Fruit fly (Drosophila melanogaster) whole organism, embryonic: ENCODE data around the gene trr.

Experiments used
- Antp ChIP-seq: fragments of 200-800 bp; sonication (Bioruptor generic); optimal IDR thresholded peaks from 3 replicates; lab custom pipeline; 2016; ENCODE audit warnings: missing biosample characterization, missing genetic modification characterization
- B-H1 ChIP-seq: fragments of 200-800 bp; sonication (Bioruptor generic); IDR thresholded peaks from 3 replicates; pipeline ENCODE4 v1.3.6; 2022; ENCODE audit warnings: missing biosample characterization, missing genetic modification characterization
- Blimp-1 ChIP-seq: fragments of 200-800 bp; sonication (Bioruptor generic); optimal IDR thresholded peaks from 3 replicates; lab custom pipeline; 2018; ENCODE audit warnings: missing biosample characterization, missing genetic modification characterization, mild to moderate bottlenecking, moderate library complexity, missing genetic modification reagents
- CG10543 ChIP-seq: fragments of 200-800 bp; sonication (Bioruptor generic); optimal IDR thresholded peaks from 3 replicates; lab custom pipeline; 2017; ENCODE audit warnings: missing biosample characterization, mild to moderate bottlenecking, missing genetic modification characterization, moderate library complexity
- CG10565 ChIP-seq: fragments of 200-800 bp; sonication (Bioruptor generic); optimal IDR thresholded peaks from 3 replicates; lab custom pipeline; 2016; ENCODE audit warnings: missing biosample characterization, mild to moderate bottlenecking, missing genetic modification characterization
- CG11695 ChIP-seq: fragments of 200-800 bp; sonication (Bioruptor generic); IDR thresholded peaks from 3 replicates; pipeline ENCODE4 v1.3.6; 2022; ENCODE audit warnings: missing biosample characterization, missing genetic modification characterization
- CG13123 ChIP-seq: fragments of 200-800 bp; sonication (Bioruptor generic); optimal IDR thresholded peaks from 2 replicates; lab custom pipeline; 2016; ENCODE audit warnings: missing biosample characterization, missing genetic modification characterization
- CG13296 ChIP-seq: fragments of 200-800 bp; sonication (Bioruptor generic); optimal IDR thresholded peaks from 3 replicates; lab custom pipeline; 2018; ENCODE audit warnings: missing biosample characterization, mild to moderate bottlenecking, missing genetic modification characterization
- CG16779 ChIP-seq: fragments of 200-800 bp; sonication (Bioruptor generic); IDR thresholded peaks from 2 replicates; pipeline ENCODE4 v1.3.6; 2022; ENCODE audit warnings: missing biosample characterization, missing genetic modification characterization
- CG16813 ChIP-seq: fragments of 200-800 bp; sonication (Bioruptor generic); IDR thresholded peaks from 3 replicates; pipeline ENCODE4 v1.3.6; 2022; ENCODE audit warnings: missing biosample characterization, missing genetic modification characterization; ENCODE audit not compliant: partially characterized antibody
- CG17361 ChIP-seq: fragments of 200-800 bp; sonication (Bioruptor generic); IDR thresholded peaks from 3 replicates; pipeline ENCODE4 v1.3.6; 2022; ENCODE audit warnings: missing biosample characterization, missing genetic modification characterization
- CG17912 ChIP-seq: fragments of 200-800 bp; sonication (Bioruptor generic); optimal IDR thresholded peaks from 2 replicates; lab custom pipeline; 2018; ENCODE audit warnings: missing biosample characterization, mild to moderate bottlenecking, missing genetic modification characterization
- CG18476 ChIP-seq: fragments of 200-800 bp; sonication (Bioruptor generic); optimal IDR thresholded peaks from 2 replicates; lab custom pipeline; 2016; ENCODE audit warnings: missing biosample characterization, mild to moderate bottlenecking, missing genetic modification characterization
- CG18619 ChIP-seq: fragments of 200-800 bp; sonication (Bioruptor generic); optimal IDR thresholded peaks from 3 replicates; lab custom pipeline; 2017; ENCODE audit warnings: missing biosample characterization, mild to moderate bottlenecking, missing genetic modification characterization
- CG2202 ChIP-seq: fragments of 200-800 bp; sonication (Bioruptor generic); optimal IDR thresholded peaks from 2 replicates; lab custom pipeline; 2018; ENCODE audit warnings: missing biosample characterization, mild to moderate bottlenecking, missing genetic modification characterization
- CG43689 ChIP-seq: fragments of 200-800 bp; sonication (Bioruptor generic); IDR thresholded peaks from 2 replicates; pipeline ENCODE4 v1.3.6; 2022; ENCODE audit warnings: missing biosample characterization, missing genetic modification characterization
- CG5180 ChIP-seq: fragments of 200-800 bp; sonication (Bioruptor generic); optimal IDR thresholded peaks from 3 replicates; lab custom pipeline; 2017; ENCODE audit warnings: missing biosample characterization, missing genetic modification characterization, mild to moderate bottlenecking, moderate library complexity, missing genetic modification reagents
- CG7745 ChIP-seq: fragments of 200-800 bp; sonication (Bioruptor generic); optimal IDR thresholded peaks from 2 replicates; lab custom pipeline; 2018; ENCODE audit warnings: missing biosample characterization, mild to moderate bottlenecking, missing genetic modification characterization, moderate library complexity
- CG7963 ChIP-seq: fragments of 200-800 bp; sonication (Bioruptor generic); IDR thresholded peaks from 3 replicates; pipeline ENCODE4 v1.3.6; 2022; ENCODE audit warnings: missing biosample characterization, missing genetic modification characterization; ENCODE audit not compliant: partially characterized antibody
- CG9797 ChIP-seq: fragments of 200-800 bp; sonication (Bioruptor generic); optimal IDR thresholded peaks from 3 replicates; lab custom pipeline; 2018; ENCODE audit warnings: missing biosample characterization, mild to moderate bottlenecking, missing genetic modification characterization
- CG9876 ChIP-seq: fragments of 200-800 bp; sonication (Bioruptor generic); optimal IDR thresholded peaks from 2 replicates; lab custom pipeline; 2016; ENCODE audit warnings: missing biosample characterization, missing genetic modification characterization
- CoRest ChIP-seq: fragments of 200-800 bp; sonication (Bioruptor generic); optimal IDR thresholded peaks from 3 replicates; lab custom pipeline; 2018; ENCODE audit warnings: missing biosample characterization, mild to moderate bottlenecking, missing genetic modification characterization, moderate library complexity
- D19B ChIP-seq: fragments of 200-800 bp; sonication (Bioruptor generic); optimal IDR thresholded peaks from 2 replicates; lab custom pipeline; 2017; ENCODE audit warnings: missing biosample characterization, mild to moderate bottlenecking, missing genetic modification characterization
- Dip2 ChIP-seq: fragments of 200-800 bp; sonication (Bioruptor generic); IDR thresholded peaks from 2 replicates; pipeline ENCODE4 v1.3.6; 2022; ENCODE audit warnings: missing biosample characterization, missing genetic modification characterization
- Dp ChIP-seq: fragments of 200-800 bp; sonication (Bioruptor generic); optimal IDR thresholded peaks from 2 replicates; lab custom pipeline; 2018; ENCODE audit warnings: missing biosample characterization, mild to moderate bottlenecking, missing genetic modification characterization, moderate library complexity
- Ets97D ChIP-seq: fragments of 200-800 bp; sonication (Bioruptor generic); optimal IDR thresholded peaks from 3 replicates; lab custom pipeline; 2016; ENCODE audit warnings: missing biosample characterization, missing genetic modification characterization
- Fer2 ChIP-seq: fragments of 200-800 bp; sonication (Bioruptor generic); optimal IDR thresholded peaks from 2 replicates; lab custom pipeline; 2018; ENCODE audit warnings: missing biosample characterization, mild to moderate bottlenecking, missing genetic modification characterization, moderate library complexity
- H15 ChIP-seq: fragments of 200-800 bp; sonication (Bioruptor generic); IDR thresholded peaks from 3 replicates; pipeline ENCODE4 v1.3.6; 2022; ENCODE audit warnings: missing biosample characterization, missing genetic modification characterization
- Hmr ChIP-seq: fragments of 200-800 bp; sonication (Bioruptor generic); optimal IDR thresholded peaks from 3 replicates; lab custom pipeline; 2017; ENCODE audit warnings: mild to moderate bottlenecking, missing biosample characterization, missing genetic modification reagents, missing genetic modification characterization
- Poxn ChIP-seq: fragments of 200-800 bp; sonication (Bioruptor generic); IDR thresholded peaks from 2 replicates; pipeline ENCODE4 v1.3.6; 2022; ENCODE audit warnings: missing biosample characterization, missing genetic modification characterization
- Sry-δ ChIP-seq: fragments of 200-800 bp; sonication (Bioruptor generic); optimal IDR thresholded peaks from 2 replicates; lab custom pipeline; 2016; ENCODE audit warnings: missing biosample characterization, missing genetic modification characterization
- bcd ChIP-seq: fragments of 200-800 bp; sonication (Bioruptor generic); optimal IDR thresholded peaks from 2 replicates; lab custom pipeline; 2017; ENCODE audit warnings: missing biosample characterization, mild to moderate bottlenecking, missing genetic modification characterization
- crp ChIP-seq, 2 experiments: fragments of 200-800 bp; sonication (Bioruptor generic); optimal IDR thresholded peaks; 2 replicates in 1 of 2; 3 replicates in 1 of 2; lab custom pipeline; 2017; ENCODE audit warnings: missing biosample characterization in 2 of 2, missing genetic modification characterization in 2 of 2, mild to moderate bottlenecking in 1 of 2, moderate library complexity in 1 of 2
- da ChIP-seq: fragments of 200-800 bp; sonication (Bioruptor generic); optimal IDR thresholded peaks from 2 replicates; lab custom pipeline; 2016; ENCODE audit warnings: missing biosample characterization, missing genetic modification characterization
- dati ChIP-seq: fragments of 200-800 bp; sonication (Bioruptor generic); IDR thresholded peaks from 2 replicates; pipeline ENCODE4 v1.3.6; 2022; ENCODE audit warnings: missing biosample characterization, missing genetic modification characterization
- dpn ChIP-seq, 2 experiments: fragments of 200-800 bp; sonication (Bioruptor generic); optimal IDR thresholded peaks; 3 replicates each; lab custom pipeline; 2016; ENCODE audit warnings: missing biosample characterization in 2 of 2, missing genetic modification characterization in 2 of 2
- ems ChIP-seq: fragments of 200-800 bp; sonication (Bioruptor generic); optimal IDR thresholded peaks from 3 replicates; lab custom pipeline; 2016; ENCODE audit warnings: missing biosample characterization, missing genetic modification characterization
- ewg ChIP-seq: fragments of 200-800 bp; sonication (Bioruptor generic); optimal IDR thresholded peaks from 3 replicates; lab custom pipeline; 2017; ENCODE audit warnings: mild to moderate bottlenecking, missing biosample characterization, missing genetic modification reagents, missing genetic modification characterization
- fru ChIP-seq: fragments of >200 bp; optimal IDR thresholded peaks from 2 replicates; lab custom pipeline; 2017
- grau ChIP-seq: fragments of 200-800 bp; optimal IDR thresholded peaks from 3 replicates; lab custom pipeline; 2019; ENCODE audit warnings: missing biosample characterization, mild to moderate bottlenecking, missing genetic modification characterization, moderate library complexity
- h ChIP-seq: fragments of >200 bp; optimal IDR thresholded peaks from 2 replicates; lab custom pipeline; 2017
- hb ChIP-seq: fragments of 200-800 bp; sonication (Bioruptor generic); IDR thresholded peaks from 3 replicates; pipeline ENCODE4 v1.3.6; 2022; ENCODE audit warnings: missing biosample characterization, missing genetic modification characterization; ENCODE audit not compliant: partially characterized antibody
- klu ChIP-seq: fragments of 200-800 bp; sonication (Bioruptor generic); IDR thresholded peaks from 2 replicates; pipeline ENCODE4 v1.3.6; 2022; ENCODE audit warnings: missing biosample characterization, missing genetic modification characterization
- pan ChIP-seq, 4 experiments: fragments of >200 bp in 3 of 4; fragments of 200-800 bp in 1 of 4; sonication (Bioruptor generic) in 1 of 4; optimal IDR thresholded peaks in 3 of 4; IDR thresholded peaks in 1 of 4; 2 replicates each; pipeline versions ENCODE4 v1.3.6 to Lab custom; 2017 to 2022; ENCODE audit warnings: missing biosample characterization in 2 of 4, missing genetic modification characterization in 2 of 4, mixed read lengths in 1 of 4
- pita ChIP-seq: fragments of 200-800 bp; sonication (Bioruptor generic); optimal IDR thresholded peaks from 2 replicates; lab custom pipeline; 2017; ENCODE audit warnings: missing biosample characterization, mild to moderate bottlenecking, missing genetic modification characterization
- pum ChIP-seq: fragments of 200-800 bp; sonication (Bioruptor generic); optimal IDR thresholded peaks from 2 replicates; lab custom pipeline; 2016; ENCODE audit warnings: missing biosample characterization, missing genetic modification characterization
- sens ChIP-seq: fragments of 200-800 bp; sonication (Bioruptor generic); peaks from one replicate; lab custom pipeline; 2016; ENCODE audit warnings: missing biosample characterization, missing genetic modification characterization
- sisA ChIP-seq: fragments of 200-800 bp; sonication (Bioruptor generic); IDR thresholded peaks from 2 replicates; pipeline ENCODE4 v1.3.6; 2022; ENCODE audit warnings: missing biosample characterization, missing genetic modification characterization
- sr ChIP-seq: fragments of 200-800 bp; sonication (Bioruptor generic); IDR thresholded peaks from 3 replicates; pipeline ENCODE4 v1.3.6; 2022; ENCODE audit warnings: missing biosample characterization, missing genetic modification characterization
- ttk ChIP-seq: fragments of 200-800 bp; sonication (Bioruptor generic); IDR thresholded peaks from 2 replicates; pipeline ENCODE4 v2.1.2; 2022; ENCODE audit warnings: missing biosample characterization, missing genetic modification characterization
- vfl ChIP-seq: fragments of 200-800 bp; sonication (Bioruptor generic); optimal IDR thresholded peaks from 2 replicates; lab custom pipeline; 2016; ENCODE audit warnings: missing biosample characterization, missing genetic modification characterization

Gene trr

dm6 chrX:1854070-1854469 is 35.7 kb downstream of the trr start (continued):
- TF ChIP-seq Hmr (GFP tag; lab: Kevin White, UChicago) = peak; percentile 95
- no peak for TF ChIP-seq ttk (GFP tag; lab: Robert Waterston, UW)
- no peak for TF ChIP-seq CG10565 (GFP tag; lab: Kevin White, UChicago)
- peak; percentile 46 for TF ChIP-seq Antp (GFP tag; lab: Kevin White, UChicago)
- no peak for TF ChIP-seq crp (GFP tag; optimal IDR thresholded peaks at IDR 0.05; lab: Kevin White, UChicago)
- TF ChIP-seq CoRest = peak; percentile 15
- no peak for TF ChIP-seq Poxn (GFP tag; lab: Robert Waterston, UW)
- TF ChIP-seq CG11695 = peak; percentile 73
- TF ChIP-seq Fer2 (tag; lab: Kevin White, UChicago) = peak; percentile 51
- TF ChIP-seq pita (GFP tag; lab: Kevin White, UChicago) = no peak
- TF ChIP-seq h (lab: Kevin White, UChicago) = no peak
- TF ChIP-seq CG17912 (GFP tag; lab: Kevin White, UChicago) = no peak
- peak; percentile 32; the same call in 1 of the 2 replicates for TF ChIP-seq klu (GFP tag; lab: Robert Waterston, UW)
- TF ChIP-seq CG13123 (GFP tag; lab: Kevin White, UChicago) = peak; percentile 40
- TF ChIP-seq CG7745 (tag; lab: Kevin White, UChicago) = no peak
- peak; percentile 60; the same call in 1 of the 2 replicates for TF ChIP-seq CG43689 (GFP tag; lab: Robert Waterston, UW)
- TF ChIP-seq CG18476 (GFP tag; lab: Kevin White, UChicago) = peak; percentile 38
- TF ChIP-seq Dip2 (GFP tag; lab: Robert Waterston, UW) = no peak
- no peak for TF ChIP-seq H15 (GFP tag; lab: Robert Waterston, UW)
- peak; percentile 9 for TF ChIP-seq ewg
- no peak for TF ChIP-seq Blimp-1 (GFP tag; lab: Kevin White, UChicago)
- no peak for TF ChIP-seq pan (optimal IDR thresholded peaks at IDR 0.05; lab: Kevin White, UChicago)
- peak in 1 of 2 experiments; percentile 46 for TF ChIP-seq pan (GFP tag; optimal IDR thresholded peaks at IDR 0.05 in 1 of 2, IDR thresholded peaks at IDR 0.05 in 1 of 2)
- TF ChIP-seq Sry-δ = peak; percentile 28
- TF ChIP-seq sr (GFP tag; lab: Robert Waterston, UW) = peak; percentile 52; the same call in 2 of the 3 replicates
- peak; percentile 71 for TF ChIP-seq CG18619 (GFP tag; lab: Kevin White, UChicago)
- TF ChIP-seq ems (GFP tag; lab: Kevin White, UChicago) = peak; percentile 31
- no peak for TF ChIP-seq CG7963 (GFP tag; lab: Robert Waterston, UW)
- no peak for TF ChIP-seq CG9797 (GFP tag; lab: Kevin White, UChicago)
- TF ChIP-seq hb = no peak
- TF ChIP-seq CG5180 (GFP tag; lab: Kevin White, UChicago) = peak; percentile 66
- TF ChIP-seq Ets97D (GFP tag; lab: Kevin White, UChicago) = peak; percentile 12
- peak; percentile 54 for TF ChIP-seq bcd
- peak; percentile 56 for TF ChIP-seq D19B (GFP tag; lab: Kevin White, UChicago)
- no peak for TF ChIP-seq pum (GFP tag; lab: Kevin White, UChicago)
- peak; percentile 65; the same call in 1 of the 2 replicates for TF ChIP-seq CG16779 (GFP tag; lab: Robert Waterston, UW)
- peak; percentile 37 for TF ChIP-seq CG9876 (GFP tag; lab: Kevin White, UChicago)
- TF ChIP-seq fru = no peak
- peak; percentile 88 for TF ChIP-seq sens (GFP tag; lab: Kevin White, UChicago)
- peak; percentile 21 to 77 for TF ChIP-seq dpn (GFP tag; optimal IDR thresholded peaks at IDR 0.05; lab: Kevin White, UChicago)
- TF ChIP-seq B-H1 (GFP tag; lab: Robert Waterston, UW) = peak; percentile 38; the same call in 1 of the 3 replicates
- peak; percentile 46 for TF ChIP-seq da (GFP tag; lab: Kevin White, UChicago)
- peak; percentile 30 for TF ChIP-seq grau (tag; lab: Kevin White, UChicago)
- TF ChIP-seq CG16813 = no peak
- no peak for TF ChIP-seq vfl (GFP tag; lab: Kevin White, UChicago)
- peak; percentile 93 for TF ChIP-seq CG10543 (GFP tag; lab: Kevin White, UChicago)
- TF ChIP-seq CG13296 (GFP tag; lab: Kevin White, UChicago) = peak; percentile 91
- no peak for TF ChIP-seq CG2202 (tag; lab: Kevin White, UChicago)
- no peak for TF ChIP-seq Dp (GFP tag; lab: Kevin White, UChicago)
- no peak for TF ChIP-seq dati (GFP tag; lab: Robert Waterston, UW)
- no peak for TF ChIP-seq CG17361 (GFP tag; lab: Robert Waterston, UW)
- no peak for TF ChIP-seq sisA
